Worm (Caenorhabditis elegans) whole organism, early embryonic: ENCODE results near the gene C02B8.12.

Source experiments
- B0310.2 ChIP-seq: sonication (generic microtip); optimal IDR thresholded peaks from 2 replicates; lab custom pipeline; 2016; ENCODE audit warnings: mild to moderate bottlenecking, missing genetic modification characterization, missing compliant biosample characterization
- F13C5.2 ChIP-seq: sonication (generic microtip); optimal IDR thresholded peaks from 2 replicates; lab custom pipeline; 2017; ENCODE audit warnings: mild to moderate bottlenecking, missing genetic modification characterization, inconsistent platforms, missing compliant biosample characterization
- aly-1 ChIP-seq: sonication (generic microtip); optimal IDR thresholded peaks from 2 replicates; lab custom pipeline; 2016; ENCODE audit warnings: missing genetic modification characterization, missing compliant biosample characterization
- ama-1 ChIP-seq: fragments of 150-350 bp; optimal IDR thresholded peaks from 2 replicates; lab custom pipeline; 2014
- ceh-13 ChIP-seq: fragments of 200-800 bp; sonication (Bioruptor generic); optimal IDR thresholded peaks from 2 replicates; lab custom pipeline; 2018; ENCODE audit warnings: mild to moderate bottlenecking, missing genetic modification characterization, missing compliant biosample characterization
- ceh-36 ChIP-seq: sonication (generic microtip); optimal IDR thresholded peaks from 2 replicates; lab custom pipeline; 2016; ENCODE audit warnings: missing genetic modification characterization, inconsistent platforms, missing compliant biosample characterization
- ets-7 ChIP-seq: sonication (generic microtip); optimal IDR thresholded peaks from 2 replicates; lab custom pipeline; 2016; ENCODE audit warnings: missing genotype, missing genetic modification characterization, missing compliant biosample characterization
- flt-1 ChIP-seq: fragments of 200-800 bp; sonication (Bioruptor generic); IDR thresholded peaks from 2 replicates; pipeline ENCODE4 v1.3.6; 2022; ENCODE audit warnings: missing genetic modification characterization, missing compliant biosample characterization
- hmbx-1 ChIP-seq: sonication (generic microtip); optimal IDR thresholded peaks from 2 replicates; lab custom pipeline; 2016; ENCODE audit warnings: mild to moderate bottlenecking, missing genetic modification characterization, missing compliant biosample characterization
- hmg-4 ChIP-seq: fragments of 200-800 bp; sonication (Bioruptor generic); optimal IDR thresholded peaks from 2 replicates; lab custom pipeline; 2018; ENCODE audit warnings: mild to moderate bottlenecking, missing genetic modification characterization, missing compliant biosample characterization
- hnd-1 ChIP-seq: sonication (generic microtip); optimal IDR thresholded peaks from 2 replicates; lab custom pipeline; 2016; ENCODE audit warnings: missing genetic modification characterization, missing compliant biosample characterization
- pes-1 ChIP-seq: fragments of 200-800 bp; sonication (Bioruptor generic); IDR thresholded peaks from 2 replicates; pipeline ENCODE4 v1.3.6; 2022; ENCODE audit warnings: missing genetic modification reagents, missing genetic modification characterization, missing compliant biosample characterization
- sea-1 ChIP-seq: fragments of 200-800 bp; sonication (Bioruptor generic); conservative IDR thresholded peaks from 2 replicates; pipeline ENCODE4 v1.3.6; 2022; ENCODE audit warnings: missing genetic modification characterization, missing compliant biosample characterization
- tbx-11 ChIP-seq: fragments of 200-800 bp; sonication (Bioruptor generic); IDR thresholded peaks from 2 replicates; pipeline ENCODE4 v1.3.6; 2022; ENCODE audit warnings: missing genetic modification characterization, missing compliant biosample characterization
- tbx-37 ChIP-seq: fragments of 200-800 bp; sonication (Bioruptor generic); conservative IDR thresholded peaks from 2 replicates; pipeline ENCODE4 v1.3.6; 2022; ENCODE audit warnings: missing genetic modification reagents, missing genetic modification characterization, missing compliant biosample characterization
- tra-4 ChIP-seq: sonication (generic microtip); optimal IDR thresholded peaks from 2 replicates; lab custom pipeline; 2017; ENCODE audit warnings: missing genetic modification characterization, missing compliant biosample characterization

Gene C02B8.12

DNA sequence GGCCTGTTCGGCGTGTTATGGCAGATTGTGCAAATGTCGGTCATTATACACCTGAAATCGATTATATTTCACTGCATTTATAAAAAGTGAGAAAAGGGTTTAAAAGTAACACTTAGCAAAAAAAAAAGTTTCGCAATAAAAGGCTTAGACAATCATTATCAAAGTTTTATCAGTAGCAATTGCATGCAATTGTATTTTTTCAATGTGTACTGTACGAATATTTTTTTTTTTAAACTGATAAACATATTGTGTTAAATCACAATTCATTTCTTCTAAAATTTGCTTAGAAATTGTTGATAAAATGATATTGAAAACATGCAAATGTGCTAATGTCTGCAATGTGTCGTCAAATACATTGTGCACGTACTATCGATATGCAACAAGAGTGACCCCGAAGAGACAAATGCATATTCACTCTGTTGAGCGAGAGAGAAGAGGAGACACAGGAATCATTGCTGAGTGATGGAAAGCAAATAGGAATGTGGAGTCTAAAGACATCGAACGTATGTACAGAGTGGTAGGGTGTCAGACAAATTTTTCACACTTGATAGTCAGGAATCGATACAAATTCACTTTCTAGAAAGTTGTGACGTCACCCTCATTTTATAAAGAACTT is 13.2 kb upstream of the C02B8.12 start, which contains the start of gene C02B8.6:
Gene C02B8.6 (minus strand): TSS at position 51 of the 616 bp plus-strand sequence.
- TF ChIP-seq B0310.2 (tag; lab: Kevin White, UChicago) (no peak), aly-1 (no peak), ama-1 (lab: Kevin White, UChicago) (no peak)

DNA sequence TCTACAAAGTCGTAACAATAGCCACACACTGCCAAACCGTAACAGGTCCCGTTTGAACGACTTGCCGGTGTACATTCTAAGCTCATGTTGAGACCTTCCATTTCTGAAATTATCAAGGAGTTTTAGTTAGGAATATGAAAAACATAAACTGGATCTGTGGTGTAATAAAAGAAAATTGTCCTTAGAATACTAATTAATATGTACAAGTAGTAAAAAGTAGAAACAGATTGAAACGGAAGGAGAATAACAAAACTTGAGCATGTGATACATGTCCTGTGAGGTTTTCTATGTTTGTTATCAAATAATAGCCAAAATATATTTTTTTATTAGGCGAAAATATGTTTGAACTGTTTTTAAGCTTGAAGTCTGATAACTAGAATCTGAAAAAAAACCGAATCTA is 6.4 kb upstream of the C02B8.12 start, which contains the start of gene frpr-1:
Gene frpr-1 (minus strand): TSS at position 101 of the 400 bp plus-strand sequence.
- TF ChIP-seq hnd-1 (tag; lab: Kevin White, UChicago) (no peak), tra-4 (tag; lab: Kevin White, UChicago) (no peak), hmbx-1 (tag; lab: Kevin White, UChicago) (no peak)

DNA sequence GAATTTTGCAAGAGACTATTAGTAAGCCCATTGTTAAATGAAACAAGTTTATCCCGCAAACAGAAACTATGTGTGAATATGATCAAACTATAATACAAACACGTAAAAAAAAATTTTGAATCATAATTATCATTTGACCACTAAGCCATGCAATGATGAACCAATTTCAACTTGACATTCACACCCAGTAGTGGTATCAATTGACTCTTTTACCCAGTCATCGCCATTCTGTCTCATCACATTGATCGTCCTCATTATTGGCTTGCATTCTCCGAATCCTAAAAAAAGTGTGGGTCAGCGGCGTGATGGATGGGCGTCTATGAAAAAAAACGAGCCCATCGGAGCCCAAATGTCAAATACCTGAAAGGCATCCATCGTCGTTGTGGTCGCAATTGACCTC is 2.9 kb downstream of the C02B8.12 start:
- no peak for TF ChIP-seq ceh-36 (tag; lab: Kevin White, UChicago)

DNA sequence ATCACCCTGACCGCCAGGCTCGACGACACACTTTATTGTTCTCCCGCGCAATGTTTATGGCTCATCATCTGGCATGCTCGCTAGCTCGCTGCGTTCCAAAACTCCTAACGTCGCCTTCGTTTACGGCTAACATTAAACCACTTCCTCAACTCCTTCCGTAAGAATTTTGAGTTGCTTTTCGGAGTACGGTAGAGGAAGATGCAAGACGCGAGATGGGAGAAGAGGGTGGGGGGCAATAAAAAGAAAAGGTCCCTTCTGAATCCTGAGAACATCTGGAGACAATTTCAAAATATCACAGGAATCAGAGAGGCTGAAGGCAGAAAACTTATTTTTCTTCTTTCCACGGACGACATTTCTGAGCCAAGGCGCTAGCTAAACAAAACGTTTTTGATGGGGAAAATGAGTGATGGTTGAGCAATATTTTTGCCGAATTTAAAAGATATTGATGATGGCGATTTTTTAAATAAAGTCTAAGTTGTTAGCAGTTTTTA is 5.3 kb downstream of the C02B8.12 start:
- no peak for TF ChIP-seq ceh-36 (tag; lab: Kevin White, UChicago)
- TF ChIP-seq hmg-4, result no peak
- TF ChIP-seq tra-4 (tag; lab: Kevin White, UChicago), result no peak
- no peak for TF ChIP-seq hmbx-1 (tag; lab: Kevin White, UChicago)
- no peak for TF ChIP-seq flt-1 (GFP tag; lab: Robert Waterston, UW)
- no peak for TF ChIP-seq B0310.2 (tag; lab: Kevin White, UChicago)
- TF ChIP-seq tbx-37 (GFP tag; lab: Robert Waterston, UW), result no peak
- TF ChIP-seq ets-7 (tag; lab: Kevin White, UChicago), result no peak
- TF ChIP-seq ceh-13 (GFP tag; lab: Kevin White, UChicago), result no peak
- no peak for TF ChIP-seq pes-1 (GFP tag; lab: Robert Waterston, UW)
- no peak for TF ChIP-seq sea-1

DNA sequence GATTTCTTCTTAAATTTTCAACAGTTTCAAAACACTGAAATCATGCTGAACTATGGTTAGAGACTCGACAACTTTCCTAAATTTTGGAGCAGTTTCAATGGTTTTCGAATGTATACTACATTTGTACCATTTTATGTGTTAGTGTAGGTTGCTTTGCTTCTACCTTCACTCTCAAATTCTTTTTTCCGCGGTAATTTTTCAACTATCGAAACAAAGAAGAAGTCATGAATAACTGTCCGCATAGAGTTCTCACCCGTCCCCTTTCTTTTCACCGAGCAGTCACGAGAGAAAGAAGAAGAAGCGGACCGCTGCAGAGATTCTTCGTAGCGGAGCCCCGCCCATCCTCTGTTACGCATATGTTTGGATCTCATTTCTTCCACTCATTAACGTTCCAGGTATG is 7.0 kb downstream of the C02B8.12 start, which contains the start of gene hlh-8:
Gene hlh-8 (plus strand): TSS at position 301 of the 400 bp plus-strand sequence.
- no peak for TF ChIP-seq B0310.2 (tag; lab: Kevin White, UChicago)
- no peak for TF ChIP-seq hmg-4
- TF ChIP-seq tra-4 (tag; lab: Kevin White, UChicago), result no peak
- TF ChIP-seq ama-1 (lab: Kevin White, UChicago), result no peak
- TF ChIP-seq flt-1 (GFP tag; lab: Robert Waterston, UW), result no peak
- no peak for TF ChIP-seq tbx-11
- TF ChIP-seq ceh-36 (tag; lab: Kevin White, UChicago), result no peak
- no peak for TF ChIP-seq ceh-13 (GFP tag; lab: Kevin White, UChicago)
- TF ChIP-seq tbx-37 (GFP tag; lab: Robert Waterston, UW), result no peak

DNA sequence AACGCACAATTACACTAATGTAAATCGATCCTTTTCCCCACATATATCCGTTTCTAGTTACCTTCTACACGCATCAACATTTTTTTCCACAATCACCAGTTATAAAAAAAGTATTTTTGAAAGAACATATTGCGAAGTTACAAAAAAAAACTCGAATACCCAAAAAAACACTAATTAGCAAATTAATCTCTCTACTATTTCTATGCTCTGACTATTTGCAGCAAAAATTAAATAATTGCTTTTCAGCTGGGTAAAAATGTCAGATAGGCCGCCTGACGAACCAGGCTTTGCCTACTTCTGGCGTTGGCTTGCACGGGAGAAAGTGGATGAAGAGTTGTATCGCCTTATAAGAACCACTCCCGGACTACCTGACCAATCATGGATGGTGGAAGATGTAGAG is 13.0 kb downstream of the C02B8.12 start, which contains the start of gene K07E3.1:
Gene K07E3.1 (plus strand): TSS at position 247 of the 400 bp plus-strand sequence.
- TF ChIP-seq tbx-11 (no peak), ama-1 (lab: Kevin White, UChicago) (no peak), flt-1 (GFP tag; lab: Robert Waterston, UW) (no peak), tra-4 (tag; lab: Kevin White, UChicago) (no peak), F13C5.2 (tag; lab: Kevin White, UChicago) (no peak), tbx-37 (GFP tag; lab: Robert Waterston, UW) (no peak), sea-1 (no peak), pes-1 (GFP tag; lab: Robert Waterston, UW) (no peak), ceh-36 (tag; lab: Kevin White, UChicago) (no peak), hmbx-1 (tag; lab: Kevin White, UChicago) (no peak)

DNA sequence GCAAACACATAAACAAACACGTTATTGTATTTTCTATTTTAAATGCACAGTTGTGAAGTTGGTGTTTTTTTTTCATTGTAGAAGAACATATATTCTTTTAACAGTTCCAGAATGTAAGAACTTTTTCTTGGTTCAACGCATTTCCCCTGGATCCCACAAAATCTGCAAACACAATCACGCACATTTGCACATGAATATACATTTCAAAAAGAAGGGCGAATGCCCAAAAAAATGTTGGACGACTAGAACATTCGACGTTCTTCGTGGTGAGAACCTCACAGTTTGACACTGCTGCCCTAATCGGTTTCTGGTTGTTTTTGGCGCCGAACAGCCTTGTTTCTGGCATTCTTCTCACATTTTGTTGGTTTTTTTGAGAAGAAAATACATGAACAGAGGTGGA is 13.6 kb downstream of the C02B8.12 start:
- no peak for TF ChIP-seq hmg-4
- TF ChIP-seq tbx-37 (GFP tag; lab: Robert Waterston, UW), result no peak
- no peak for TF ChIP-seq ceh-36 (tag; lab: Kevin White, UChicago)
- no peak for TF ChIP-seq F13C5.2 (tag; lab: Kevin White, UChicago)
- TF ChIP-seq hnd-1 (tag; lab: Kevin White, UChicago), result no peak
- TF ChIP-seq ets-7 (tag; lab: Kevin White, UChicago), result no peak
- no peak for TF ChIP-seq B0310.2 (tag; lab: Kevin White, UChicago)

DNA sequence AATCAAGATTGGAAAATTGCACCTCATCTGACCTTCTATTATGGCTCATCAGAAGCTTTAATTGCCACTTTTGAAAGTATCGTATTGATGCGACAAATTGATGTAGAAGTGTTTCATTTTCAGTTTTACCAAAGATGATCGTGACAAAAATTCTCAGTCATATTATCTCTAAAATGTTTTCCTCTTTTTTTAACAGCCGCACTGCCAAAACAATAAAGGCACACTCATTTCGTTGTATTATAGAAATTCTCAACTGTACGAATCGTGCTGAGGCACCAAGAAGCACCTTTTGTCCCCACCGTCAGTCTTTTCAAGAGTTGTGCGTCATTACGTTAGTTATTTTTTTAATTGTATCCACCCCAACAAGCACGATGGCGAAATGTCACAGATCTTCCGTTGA is 15.2 kb downstream of the C02B8.12 start, which contains the start of gene K07E3.9:
Gene K07E3.9 (plus strand): TSS at position 301 of the 400 bp plus-strand sequence.
- TF ChIP-seq hnd-1 (tag; lab: Kevin White, UChicago) (no peak), tbx-11 (no peak), ceh-36 (tag; lab: Kevin White, UChicago) (no peak), ets-7 (tag; lab: Kevin White, UChicago) (no peak), tra-4 (tag; lab: Kevin White, UChicago) (no peak), B0310.2 (tag; lab: Kevin White, UChicago) (no peak), aly-1 (no peak), hmbx-1 (tag; lab: Kevin White, UChicago) (no peak)

DNA sequence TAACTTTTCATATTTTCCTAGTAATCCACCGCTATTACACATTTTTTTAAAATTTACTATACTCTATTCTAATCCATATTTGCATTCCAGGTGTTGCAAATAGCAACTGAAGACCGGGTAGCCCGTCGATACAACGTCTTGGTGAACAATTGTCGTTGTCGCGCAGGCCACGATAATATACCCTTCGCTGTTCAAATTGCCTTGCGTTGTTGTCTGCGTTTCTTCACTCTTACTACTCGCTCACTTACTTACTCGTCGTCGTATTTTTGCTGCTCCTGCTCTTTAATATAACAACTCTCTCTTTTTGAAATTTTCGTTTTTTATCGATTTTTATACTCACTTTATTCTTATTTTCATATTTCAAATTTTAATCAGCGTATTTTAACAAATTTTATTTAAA is 19.3 kb downstream of the C02B8.12 start, which contains the start of gene K07E3.2:
Gene K07E3.2 (plus strand): TSS at position 400 of the 400 bp plus-strand sequence.
- no peak for TF ChIP-seq ets-7 (tag; lab: Kevin White, UChicago)
- TF ChIP-seq tbx-11, result no peak
- no peak for TF ChIP-seq hmg-4
- TF ChIP-seq F13C5.2 (tag; lab: Kevin White, UChicago), result no peak
- TF ChIP-seq ama-1 (lab: Kevin White, UChicago), result no peak
- TF ChIP-seq tbx-37 (GFP tag; lab: Robert Waterston, UW), result no peak
